Worm (Caenorhabditis elegans) whole organism, L3 larva: ENCODE measurements around the gene rpb-9.

ENCODE experiments used
- R02D3.7 ChIP-seq: fragments of 150-350 bp; optimal IDR thresholded peaks from 2 replicates; lab custom pipeline; 2014; ENCODE audit warnings: missing biosample characterization, missing genetic modification characterization
- ZK546.5 ChIP-seq: sonication (generic microtip); optimal IDR thresholded peaks from 2 replicates; lab custom pipeline; 2017; ENCODE audit warnings: missing biosample characterization, missing genetic modification characterization
- aly-2 ChIP-seq: fragments of 150-350 bp; optimal IDR thresholded peaks from 2 replicates; lab custom pipeline; 2014; ENCODE audit warnings: missing biosample characterization, missing genetic modification characterization
- ama-1 ChIP-seq: fragments of 150-350 bp; optimal IDR thresholded peaks from 2 replicates; lab custom pipeline; 2018
- ceh-28 ChIP-seq: fragments of 150-350 bp; optimal IDR thresholded peaks from 2 replicates; lab custom pipeline; 2014; ENCODE audit warnings: missing biosample characterization, missing genetic modification reagents, missing genetic modification characterization
- ceh-82 ChIP-seq: fragments of 150-350 bp; optimal IDR thresholded peaks from 2 replicates; lab custom pipeline; 2014; ENCODE audit warnings: missing biosample characterization, missing genetic modification characterization
- daf-12 ChIP-seq: fragments of 150-350 bp; optimal IDR thresholded peaks from 2 replicates; lab custom pipeline; 2014; ENCODE audit warnings: missing biosample characterization, missing genetic modification reagents, missing genetic modification characterization
- egl-27 ChIP-seq: sonication (generic microtip); optimal IDR thresholded peaks from 4 replicates; lab custom pipeline; 2017; ENCODE audit warnings: missing biosample characterization, missing genetic modification reagents, missing genetic modification characterization
- egl-5 ChIP-seq: fragments of 150-350 bp; optimal IDR thresholded peaks from 2 replicates; lab custom pipeline; 2017; ENCODE audit warnings: missing biosample characterization, missing genetic modification reagents, missing genetic modification characterization, inconsistent platforms
- elt-1 ChIP-seq: fragments of 150-350 bp; optimal IDR thresholded peaks from 2 replicates; lab custom pipeline; 2014; ENCODE audit warnings: missing biosample characterization, missing genetic modification characterization
- elt-2 ChIP-seq: sonication (generic microtip); optimal IDR thresholded peaks from 2 replicates; lab custom pipeline; 2016; ENCODE audit warnings: missing genetic modification reagents, mild to moderate bottlenecking, missing genetic modification characterization, missing compliant biosample characterization
- eor-1 ChIP-seq, 2 experiments: fragments of 150-350 bp; optimal IDR thresholded peaks; 2 replicates each; lab custom pipeline; 2014 to 2018; ENCODE audit warnings: missing biosample characterization in 2 of 2, missing genetic modification characterization in 2 of 2
- fkh-10 ChIP-seq: sonication (generic microtip); optimal IDR thresholded peaks from 2 replicates; lab custom pipeline; 2017; ENCODE audit warnings: missing biosample characterization, missing genetic modification reagents, missing genetic modification characterization
- fkh-2 ChIP-seq: fragments of 150-350 bp; optimal IDR thresholded peaks from 2 replicates; lab custom pipeline; 2014; ENCODE audit warnings: missing biosample characterization, missing genetic modification reagents, missing genetic modification characterization
- fos-1 ChIP-seq: fragments of 150-350 bp; optimal IDR thresholded peaks from 2 replicates; lab custom pipeline; 2014; ENCODE audit warnings: missing biosample characterization, missing genetic modification characterization
- jun-1 ChIP-seq: fragments of 150-350 bp; optimal IDR thresholded peaks from 2 replicates; lab custom pipeline; 2014; ENCODE audit warnings: missing biosample characterization, missing genetic modification reagents, missing genetic modification characterization
- lin-15B ChIP-seq: fragments of 150-350 bp; optimal IDR thresholded peaks from 2 replicates; lab custom pipeline; 2014; ENCODE audit warnings: missing biosample characterization, missing genetic modification characterization
- lin-39 ChIP-seq: fragments of 150-350 bp; optimal IDR thresholded peaks from 2 replicates; lab custom pipeline; 2018; ENCODE audit warnings: missing biosample characterization, missing genetic modification reagents, missing genetic modification characterization
- lsy-12 ChIP-seq: sonication (generic microtip); optimal IDR thresholded peaks from 2 replicates; lab custom pipeline; 2016; ENCODE audit warnings: mild to moderate bottlenecking, missing genetic modification characterization, missing compliant biosample characterization
- mdl-1 ChIP-seq: fragments of 150-350 bp; optimal IDR thresholded peaks from 2 replicates; lab custom pipeline; 2014; ENCODE audit warnings: missing biosample characterization, missing genetic modification characterization
- nfya-1 ChIP-seq: sonication (generic microtip); optimal IDR thresholded peaks from 2 replicates; lab custom pipeline; 2017; ENCODE audit warnings: missing genetic modification characterization, mild to moderate bottlenecking, missing compliant biosample characterization, antibody characterized with exemption, moderate library complexity; ENCODE audit not compliant: insufficient read depth
- nhr-23 ChIP-seq: fragments of 150-350 bp; optimal IDR thresholded peaks from 2 replicates; lab custom pipeline; 2014; ENCODE audit warnings: missing biosample characterization, missing genetic modification reagents, missing genetic modification characterization
- nhr-25 ChIP-seq: sonication (generic microtip); optimal IDR thresholded peaks from 2 replicates; lab custom pipeline; 2017; ENCODE audit warnings: missing biosample characterization, missing genetic modification characterization
- nhr-28 ChIP-seq: fragments of 150-350 bp; optimal IDR thresholded peaks from 2 replicates; lab custom pipeline; 2014; ENCODE audit warnings: missing biosample characterization, missing genetic modification characterization
- nhr-43 ChIP-seq: sonication (generic microtip); optimal IDR thresholded peaks from 2 replicates; lab custom pipeline; 2016; ENCODE audit warnings: mild to moderate bottlenecking, missing genetic modification characterization, missing compliant biosample characterization; ENCODE audit not compliant: poor library complexity, severe bottlenecking
- nhr-77 ChIP-seq: fragments of 150-350 bp; optimal IDR thresholded peaks from 2 replicates; lab custom pipeline; 2014; ENCODE audit warnings: missing biosample characterization, missing genetic modification characterization
- pha-4 ChIP-seq: fragments of 150-350 bp; optimal IDR thresholded peaks from 2 replicates; lab custom pipeline; 2014; ENCODE audit warnings: missing biosample characterization, missing genetic modification reagents, missing genetic modification characterization
- tbx-2 ChIP-seq: sonication (generic microtip); optimal IDR thresholded peaks from 2 replicates; lab custom pipeline; 2016; ENCODE audit warnings: mild to moderate bottlenecking, missing genetic modification characterization, missing compliant biosample characterization
- unc-39 ChIP-seq: sonication (generic microtip); optimal IDR thresholded peaks from 4 replicates; lab custom pipeline; 2017; ENCODE audit warnings: missing biosample characterization, missing genetic modification characterization
- unc-62 ChIP-seq: fragments of 150-350 bp; sonication (generic microtip); optimal IDR thresholded peaks from 4 replicates; lab custom pipeline; 2014; ENCODE audit warnings: missing biosample characterization, missing genetic modification reagents, missing genetic modification characterization
- zag-1 ChIP-seq: fragments of 150-350 bp; optimal IDR thresholded peaks from 2 replicates; lab custom pipeline; 2014; ENCODE audit warnings: missing biosample characterization, missing genetic modification characterization
- ztf-11 ChIP-seq: fragments of 150-350 bp; optimal IDR thresholded peaks from 2 replicates; lab custom pipeline; 2014; ENCODE audit warnings: missing biosample characterization, missing genetic modification characterization
- ztf-4 ChIP-seq: fragments of 150-350 bp; optimal IDR thresholded peaks from 2 replicates; lab custom pipeline; 2014; ENCODE audit warnings: missing biosample characterization, missing genetic modification characterization

Gene rpb-9

DNA sequence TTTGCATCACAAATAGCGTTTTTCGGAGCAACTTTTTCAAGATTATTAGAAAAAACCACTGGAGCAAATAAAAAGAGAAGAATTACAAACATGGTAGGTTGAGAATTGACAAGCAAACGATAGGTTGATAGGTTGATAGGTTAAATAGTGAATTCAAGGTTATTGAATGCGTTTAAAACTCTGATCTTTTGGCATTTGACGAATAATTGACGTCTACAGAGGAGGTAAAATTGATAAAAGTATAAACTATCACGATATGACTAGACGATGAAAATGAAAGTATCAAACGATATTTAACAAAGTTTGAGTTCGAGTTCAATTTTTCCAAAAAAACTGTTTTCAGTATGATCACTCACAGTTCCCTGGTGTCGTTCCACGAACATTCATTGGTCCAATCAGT is 23.8 kb upstream of the rpb-9 start, which contains the start of gene ZC513.14:
ZC513.14 (minus strand) TSS at position 101 of the 400 bp plus-strand sequence.
- no peak for TF ChIP-seq fkh-2 (tag; lab: Kevin White, UChicago)
- no peak for TF ChIP-seq eor-1 (tag; optimal IDR thresholded peaks at IDR 0.05; lab: Kevin White, UChicago)
- no peak for TF ChIP-seq R02D3.7
- no peak for TF ChIP-seq fkh-10 (GFP tag; lab: Kevin White, UChicago)
- TF ChIP-seq pha-4 (tag; lab: Kevin White, UChicago), result no peak
- TF ChIP-seq daf-12 (tag; lab: Kevin White, UChicago), result no peak
- TF ChIP-seq unc-62 (GFP tag; lab: Kevin White, UChicago), result no peak
- TF ChIP-seq aly-2, result no peak
- no peak for TF ChIP-seq ztf-4 (tag; lab: Kevin White, UChicago)
- TF ChIP-seq ceh-82 (tag; lab: Kevin White, UChicago), result no peak
- no peak for TF ChIP-seq tbx-2 (tag; lab: Kevin White, UChicago)
- no peak for TF ChIP-seq nhr-25
- no peak for TF ChIP-seq nhr-43
- no peak for TF ChIP-seq lin-39 (tag; lab: Kevin White, UChicago)
- TF ChIP-seq egl-5 (tag; lab: Kevin White, UChicago), result no peak
- no peak for TF ChIP-seq nhr-77 (tag; lab: Kevin White, UChicago)
- no peak for TF ChIP-seq egl-27 (tag; lab: Kevin White, UChicago)

DNA sequence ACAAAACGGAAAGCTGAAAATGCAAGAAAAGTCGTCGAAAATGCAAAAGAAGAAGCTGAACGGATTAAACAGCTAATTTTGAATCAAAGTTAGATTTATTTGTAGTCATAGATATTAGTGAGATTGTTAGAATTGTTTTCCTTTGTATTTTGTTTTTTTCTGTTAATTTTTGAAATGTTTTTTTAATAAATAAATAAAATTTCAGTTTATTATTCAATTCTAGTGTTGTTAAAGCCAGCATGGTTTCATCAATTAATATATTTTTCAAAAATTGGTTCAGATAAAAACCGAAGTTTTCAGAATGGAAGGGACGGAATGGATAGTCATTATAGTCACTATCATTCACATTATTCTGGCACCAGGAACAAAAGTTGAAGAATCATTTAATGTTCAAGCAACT is 22.7 kb upstream of the rpb-9 start, which contains the start of gene algn-12:
algn-12 (plus strand) TSS at position 301 of the 400 bp plus-strand sequence.
- TF ChIP-seq fkh-10 (GFP tag; lab: Kevin White, UChicago), result no peak
- no peak for TF ChIP-seq jun-1 (tag; lab: Kevin White, UChicago)
- no peak for TF ChIP-seq lsy-12
- no peak for TF ChIP-seq eor-1 (tag; optimal IDR thresholded peaks at IDR 0.05; lab: Kevin White, UChicago)
- TF ChIP-seq pha-4 (tag; lab: Kevin White, UChicago), result no peak
- TF ChIP-seq lin-15B (tag; lab: Kevin White, UChicago), result no peak
- TF ChIP-seq fkh-2 (tag; lab: Kevin White, UChicago), result no peak
- TF ChIP-seq nhr-28 (tag; lab: Kevin White, UChicago), result no peak

- no peak for TF ChIP-seq elt-1
- no peak for TF ChIP-seq fkh-2 (tag; lab: Kevin White, UChicago)
- peak; percentile 67 for TF ChIP-seq lin-15B (tag; lab: Kevin White, UChicago)
- no peak for TF ChIP-seq nhr-43
- no peak for TF ChIP-seq unc-39
- no peak for TF ChIP-seq unc-62 (GFP tag; lab: Kevin White, UChicago)
- TF ChIP-seq nhr-77 (tag; lab: Kevin White, UChicago), result no peak
- no peak for TF ChIP-seq ZK546.5 (tag; lab: Kevin White, UChicago)
- peak; percentile 28 for TF ChIP-seq R02D3.7
- TF ChIP-seq fos-1 (tag; lab: Kevin White, UChicago), result no peak
- peak; percentile 57 for TF ChIP-seq nfya-1 (tag; lab: Kevin White, UChicago)
- no peak for TF ChIP-seq nhr-25
- no peak for TF ChIP-seq mdl-1
- no peak for TF ChIP-seq tbx-2 (tag; lab: Kevin White, UChicago)
- no peak for TF ChIP-seq ceh-28 (tag; lab: Kevin White, UChicago)
- TF ChIP-seq nhr-23, result peak; percentile 57
- TF ChIP-seq egl-5 (tag; lab: Kevin White, UChicago), result no peak
- TF ChIP-seq elt-2, result peak; percentile 13
- no peak for TF ChIP-seq daf-12 (tag; lab: Kevin White, UChicago)
Measured at ce11 chrV:8031121-8031520, 19.0 kb upstream of the rpb-9 start, which contains the start of gene vars-1. TSS of gene vars-1 (plus strand) at chrV:8031411.

DNA sequence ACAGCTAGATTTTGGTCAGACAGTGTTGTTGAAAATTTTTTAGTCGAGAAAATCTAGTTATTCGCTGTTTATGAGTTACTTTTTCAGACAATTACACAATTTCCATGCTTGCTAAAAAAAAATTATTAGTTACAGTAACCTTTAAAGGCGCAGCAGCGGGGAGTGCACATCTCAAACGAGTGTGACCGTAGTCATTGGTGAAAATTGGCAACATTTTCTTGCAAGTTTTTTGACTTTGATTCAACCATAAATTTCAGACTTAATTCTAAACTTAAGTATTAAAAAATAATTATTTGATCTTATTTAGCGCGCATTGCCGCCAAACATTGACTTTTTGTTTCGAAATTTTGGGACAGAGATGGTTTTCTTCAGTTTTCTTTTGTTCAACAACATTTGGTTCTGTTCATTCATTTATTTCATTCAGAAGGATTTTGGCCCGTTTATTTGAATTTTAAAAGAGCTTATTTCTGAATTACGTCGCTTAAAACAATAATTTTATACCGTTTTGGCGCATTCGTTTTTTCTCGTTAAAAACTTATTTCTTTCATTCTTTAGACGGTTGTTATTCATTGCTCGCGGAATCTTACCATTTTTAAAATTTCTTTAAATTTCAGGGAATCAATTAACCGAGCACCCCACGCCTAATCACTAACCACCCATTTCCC is 16.8 kb upstream of the rpb-9 start, which contains the start of gene oma-2:
oma-2 (plus strand) TSS at position 615 of the 665 bp plus-strand sequence.
- TF ChIP-seq jun-1 (tag; lab: Kevin White, UChicago), result no peak
- no peak for TF ChIP-seq ztf-11 (tag; lab: Kevin White, UChicago)
- TF ChIP-seq aly-2, result no peak
- no peak for TF ChIP-seq elt-1
- TF ChIP-seq nhr-43, result peak; percentile 57
- TF ChIP-seq ama-1, result no peak
- no peak for TF ChIP-seq zag-1 (tag; lab: Kevin White, UChicago)
